Fruit fly (Drosophila melanogaster) whole organism, embryonic: ENCODE data around the gene ssp5.

Experiments used
- Antp ChIP-seq: fragments of 200-800 bp; sonication (Bioruptor generic); optimal IDR thresholded peaks from 3 replicates; lab custom pipeline; 2016; ENCODE audit warnings: missing biosample characterization, missing genetic modification characterization
- CG11695 ChIP-seq: fragments of 200-800 bp; sonication (Bioruptor generic); IDR thresholded peaks from 3 replicates; pipeline ENCODE4 v1.3.6; 2022; ENCODE audit warnings: missing biosample characterization, missing genetic modification characterization
- CG12942 ChIP-seq: fragments of 200-800 bp; sonication (Bioruptor generic); optimal IDR thresholded peaks from 3 replicates; lab custom pipeline; 2016; ENCODE audit warnings: missing biosample characterization, missing genetic modification characterization
- CG14667 ChIP-seq: fragments of 200-800 bp; sonication (Bioruptor generic); IDR thresholded peaks from 2 replicates; pipeline ENCODE4 v1.3.6; 2022; ENCODE audit warnings: missing biosample characterization, missing genetic modification characterization
- CG17361 ChIP-seq: fragments of 200-800 bp; sonication (Bioruptor generic); IDR thresholded peaks from 3 replicates; pipeline ENCODE4 v1.3.6; 2022; ENCODE audit warnings: missing biosample characterization, missing genetic modification characterization
- Mes4 ChIP-seq: fragments of 200-800 bp; sonication (Bioruptor generic); optimal IDR thresholded peaks from 2 replicates; lab custom pipeline; 2016; ENCODE audit warnings: missing biosample characterization, missing genetic modification characterization
- Optix ChIP-seq: fragments of 200-800 bp; sonication (Bioruptor generic); IDR thresholded peaks from 3 replicates; pipeline ENCODE4 v1.3.6; 2022; ENCODE audit warnings: missing biosample characterization, missing genetic modification characterization
- br ChIP-seq: fragments of >200 bp; optimal IDR thresholded peaks from 2 replicates; lab custom pipeline; 2017
- dmrt99B ChIP-seq: fragments of 200-800 bp; sonication (Bioruptor generic); optimal IDR thresholded peaks from 2 replicates; lab custom pipeline; 2018; ENCODE audit warnings: missing biosample characterization, mild to moderate bottlenecking, missing genetic modification characterization, moderate library complexity
- dpn ChIP-seq, 2 experiments: fragments of 200-800 bp; sonication (Bioruptor generic); optimal IDR thresholded peaks; 3 replicates each; lab custom pipeline; 2016; ENCODE audit warnings: missing biosample characterization in 2 of 2, missing genetic modification characterization in 2 of 2
- klu ChIP-seq: fragments of 200-800 bp; sonication (Bioruptor generic); IDR thresholded peaks from 2 replicates; pipeline ENCODE4 v1.3.6; 2022; ENCODE audit warnings: missing biosample characterization, missing genetic modification characterization
- yki ChIP-seq: fragments of >200 bp; optimal IDR thresholded peaks from 3 replicates; lab custom pipeline; 2018

- TF ChIP-seq br (lab: Kevin White, UChicago) (no peak), dmrt99B (tag; lab: Kevin White, UChicago) (no peak), Antp (GFP tag; lab: Kevin White, UChicago) (no peak), CG11695 (GFP tag; lab: Robert Waterston, UW) (no peak), klu (GFP tag; lab: Robert Waterston, UW) (no peak), yki (lab: Kevin White, UChicago) (no peak), CG12942 (no peak), Mes4 (GFP tag; lab: Kevin White, UChicago) (no peak), Optix (GFP tag; lab: Robert Waterston, UW) (no peak), CG17361 (no peak), dpn (GFP tag; optimal IDR thresholded peaks at IDR 0.05; lab: Kevin White, UChicago) (no peak), CG14667 (GFP tag; lab: Robert Waterston, UW) (no peak)
These were observed 27.5 kb upstream of the ssp5 start, which contains the start of gene Tk for dm6 chr3R:12005417-12005816.
